Fruit fly (Drosophila melanogaster): ENCODE results near the gene fd3F.

fd3F gene

DNA sequence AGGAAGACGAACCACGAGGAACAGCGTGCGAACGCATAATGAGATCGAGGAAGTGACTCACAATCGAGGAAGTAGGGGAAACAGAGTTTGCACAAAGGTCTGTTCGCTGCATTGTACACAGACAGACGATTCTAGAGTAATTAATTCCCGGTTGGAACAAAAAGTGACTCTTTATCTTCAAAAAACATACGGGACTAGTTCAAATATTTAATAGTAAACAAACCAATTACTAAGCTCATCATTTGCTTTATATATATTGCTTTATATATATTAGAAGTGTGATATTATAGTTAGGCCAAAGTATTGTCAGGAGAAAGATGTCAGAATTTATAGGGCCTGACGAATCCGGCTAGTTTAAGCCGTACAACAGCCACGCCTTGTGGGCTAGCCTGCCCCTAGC, 25.8 kb downstream of the fd3F start, which contains the start of gene CG2901:
Gene CG2901 (plus strand): TSS at position 301 of the 400 bp plus-strand sequence.
- TF ChIP-seq foxo (GFP tag; optimal IDR thresholded peaks at IDR 0.05) (no peak), CG9705 (GFP tag; optimal IDR thresholded peaks at IDR 0.05) (no peak), Rel (GFP tag; optimal IDR thresholded peaks at IDR 0.05) (no peak), Rel (tag; optimal IDR thresholded peaks at IDR 0.05) (no peak), pan (optimal IDR thresholded peaks at IDR 0.05) (no peak), jim (GFP tag; optimal IDR thresholded peaks at IDR 0.05) (no peak), h (GFP tag; optimal IDR thresholded peaks at IDR 0.05) (no peak), sage (GFP tag; optimal IDR thresholded peaks at IDR 0.05) (no peak), Hnf4 (GFP tag; optimal IDR thresholded peaks at IDR 0.05) (no peak), lola (GFP tag; optimal IDR thresholded peaks at IDR 0.05) (no peak), Dif (GFP tag; optimal IDR thresholded peaks at IDR 0.05; ENCODE audit: partially characterized antibody) (no peak), CG32264 (GFP tag; optimal IDR thresholded peaks at IDR 0.05) (no peak)

DNA sequence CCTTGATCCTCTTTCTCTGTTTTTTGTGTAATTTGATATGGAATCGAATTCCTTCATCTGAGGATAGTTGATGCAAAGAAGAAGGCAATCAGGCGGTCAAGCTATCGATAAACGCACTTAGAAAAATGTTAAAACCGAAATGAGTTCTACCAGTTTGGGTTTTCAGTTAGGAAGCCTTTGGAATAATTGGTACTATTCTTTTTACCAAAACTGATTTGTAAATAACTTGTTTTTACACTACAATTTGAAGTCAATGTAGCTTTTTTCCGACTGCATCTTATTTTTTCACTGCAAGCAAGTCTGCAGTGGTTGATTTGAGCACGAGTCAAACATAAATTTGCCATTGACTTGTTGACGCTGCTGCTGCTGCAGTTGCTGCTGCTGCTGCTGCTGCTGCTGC, 29.6 kb downstream of the fd3F start:
- TF ChIP-seq Abd-B (GFP tag; optimal IDR thresholded peaks at IDR 0.05) (no peak), h (GFP tag; optimal IDR thresholded peaks at IDR 0.05) (peak; percentile 34), ey (GFP tag; optimal IDR thresholded peaks at IDR 0.05) (peak; percentile 21), GATAd (GFP tag; optimal IDR thresholded peaks at IDR 0.05) (no peak), Sp1 (GFP tag; optimal IDR thresholded peaks at IDR 0.05) (no peak), CrebA (GFP tag; optimal IDR thresholded peaks at IDR 0.05; ENCODE audit: borderline replicate concordance) (no peak), tai (GFP tag; optimal IDR thresholded peaks at IDR 0.05) (no peak), sage (GFP tag; optimal IDR thresholded peaks at IDR 0.05) (no peak), dsf (GFP tag; optimal IDR thresholded peaks at IDR 0.05; ENCODE audit: borderline replicate concordance) (no peak), Rel (GFP tag; optimal IDR thresholded peaks at IDR 0.05) (no peak), Rel (tag; optimal IDR thresholded peaks at IDR 0.05) (no peak), usp (GFP tag; optimal IDR thresholded peaks at IDR 0.05) (no peak), Hr83 (GFP tag; optimal IDR thresholded peaks at IDR 0.05; ENCODE audit: poor library complexity, severe bottlenecking) (no peak), HLH106 (tag; optimal IDR thresholded peaks at IDR 0.05) (peak; percentile 5), OdsH (GFP tag; optimal IDR thresholded peaks at IDR 0.05) (peak; percentile 20), rgr (GFP tag; optimal IDR thresholded peaks at IDR 0.05) (peak; percentile 27), psq (GFP tag; optimal IDR thresholded peaks at IDR 0.05) (no peak), foxo (GFP tag; optimal IDR thresholded peaks at IDR 0.05) (peak in 1 of 2 experiments; percentile 2), jim (GFP tag; optimal IDR thresholded peaks at IDR 0.05) (no peak), Mio (GFP tag; optimal IDR thresholded peaks at IDR 0.05) (no peak), Hr78 (GFP tag; optimal IDR thresholded peaks at IDR 0.05) (no peak), Dif (GFP tag; optimal IDR thresholded peaks at IDR 0.05; ENCODE audit: partially characterized antibody) (no peak), Hnf4 (GFP tag; optimal IDR thresholded peaks at IDR 0.05) (peak; percentile 23), N (GFP tag; optimal IDR thresholded peaks at IDR 0.05) (no peak), woc (GFP tag; optimal IDR thresholded peaks at IDR 0.05) (no peak), CG32264 (GFP tag; optimal IDR thresholded peaks at IDR 0.05) (no peak)

DNA sequence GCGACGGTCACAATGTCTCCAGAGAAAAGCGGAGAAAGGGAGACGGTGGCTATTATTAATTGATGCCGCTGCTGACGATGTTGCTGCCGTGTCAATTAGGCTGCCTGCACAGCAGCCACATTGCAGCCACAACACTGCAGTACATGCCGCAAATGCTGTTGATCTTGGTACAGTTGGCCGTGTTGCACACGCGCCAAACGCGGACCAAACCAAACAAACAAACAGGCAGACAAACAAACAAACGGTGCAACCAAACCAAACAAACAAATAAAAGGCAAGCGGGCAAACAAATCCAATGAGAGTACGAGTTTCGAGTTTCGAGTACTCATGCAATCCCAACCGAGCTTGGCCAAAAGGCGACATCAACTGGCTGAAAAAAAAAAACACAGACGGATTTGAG, 30.1 kb downstream of the fd3F start:
- TF ChIP-seq Rel (GFP tag; optimal IDR thresholded peaks at IDR 0.05) (no peak), Rel (tag; optimal IDR thresholded peaks at IDR 0.05) (no peak), fru (GFP tag; optimal IDR thresholded peaks at IDR 0.05) (no peak), Dfd (GFP tag; optimal IDR thresholded peaks at IDR 0.05) (no peak), pan (optimal IDR thresholded peaks at IDR 0.05) (no peak), Abd-B (GFP tag; optimal IDR thresholded peaks at IDR 0.05) (no peak), psq (GFP tag; optimal IDR thresholded peaks at IDR 0.05) (no peak), woc (GFP tag; optimal IDR thresholded peaks at IDR 0.05) (no peak), br (GFP tag; optimal IDR thresholded peaks at IDR 0.05) (no peak), brk (GFP tag; optimal IDR thresholded peaks at IDR 0.05) (no peak), usp (GFP tag; optimal IDR thresholded peaks at IDR 0.05) (no peak), Mio (GFP tag; optimal IDR thresholded peaks at IDR 0.05) (no peak), Hnf4 (GFP tag; optimal IDR thresholded peaks at IDR 0.05) (no peak), CG9705 (GFP tag; optimal IDR thresholded peaks at IDR 0.05) (no peak), h (GFP tag; optimal IDR thresholded peaks at IDR 0.05) (no peak), lola (GFP tag; optimal IDR thresholded peaks at IDR 0.05) (no peak)

DNA sequence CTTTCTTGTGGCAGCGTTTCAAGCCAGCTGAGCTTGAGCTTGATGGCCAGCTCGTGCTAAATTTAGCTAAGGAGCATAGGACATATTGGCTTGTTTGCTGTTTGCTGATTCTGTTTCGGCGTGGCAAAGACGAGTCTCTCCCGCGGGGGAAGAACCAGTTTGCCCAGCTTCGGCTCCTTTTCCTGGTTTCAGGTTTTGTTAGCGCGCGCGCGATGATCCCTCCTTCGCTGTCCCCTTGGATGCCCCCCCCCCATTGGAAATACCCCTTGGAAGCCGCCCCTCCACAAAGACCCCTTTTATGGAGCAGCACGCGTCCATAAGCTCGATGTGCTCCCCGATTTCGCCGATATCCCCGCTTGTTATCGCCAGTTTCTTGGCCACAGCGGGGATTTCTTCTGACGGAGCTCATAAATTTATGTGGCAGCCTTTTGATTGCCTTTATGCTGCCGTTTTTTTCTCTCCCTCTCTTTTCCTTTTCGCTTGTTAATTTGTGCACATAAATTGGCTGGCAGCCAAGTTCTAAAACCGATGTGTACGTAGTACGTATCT, 31.1 kb downstream of the fd3F start:
- peak; percentile 74 for TF ChIP-seq psq (GFP tag; optimal IDR thresholded peaks at IDR 0.05)
- no peak for TF ChIP-seq OdsH (GFP tag; optimal IDR thresholded peaks at IDR 0.05)
- no peak for TF ChIP-seq Hr83 (GFP tag; optimal IDR thresholded peaks at IDR 0.05; ENCODE audit: poor library complexity, severe bottlenecking)
- no peak for TF ChIP-seq Rel (GFP tag; optimal IDR thresholded peaks at IDR 0.05)
- TF ChIP-seq Rel (tag; optimal IDR thresholded peaks at IDR 0.05): peak; percentile 90
- TF ChIP-seq sage (GFP tag; optimal IDR thresholded peaks at IDR 0.05): no peak
- TF ChIP-seq sv (GFP tag; optimal IDR thresholded peaks at IDR 0.05): no peak
- peak; percentile 35 for TF ChIP-seq Dif (GFP tag; optimal IDR thresholded peaks at IDR 0.05; ENCODE audit: partially characterized antibody)
- TF ChIP-seq fru (GFP tag; optimal IDR thresholded peaks at IDR 0.05): no peak
- no peak for TF ChIP-seq usp (GFP tag; optimal IDR thresholded peaks at IDR 0.05)

Measured in whole organism, wandering third instar larva.